Worm (Caenorhabditis elegans) whole organism, L4 larva: ENCODE results near the gene R13H7.2.

Experiments
- D1046.2 ChIP-seq: fragments of 200-800 bp; sonication (Bioruptor generic); IDR thresholded peaks from 2 replicates; pipeline ENCODE4 v1.3.6; 2022; ENCODE audit warnings: missing genetic modification characterization, missing compliant biosample characterization
- F10B5.3 ChIP-seq: sonication (generic microtip); optimal IDR thresholded peaks from 2 replicates; lab custom pipeline; 2016; ENCODE audit warnings: mild to moderate bottlenecking, missing genetic modification characterization, missing compliant biosample characterization
- F37D6.2 ChIP-seq: sonication (generic microtip); optimal IDR thresholded peaks from 2 replicates; lab custom pipeline; 2016; ENCODE audit warnings: mild to moderate bottlenecking, missing genetic modification characterization, missing compliant biosample characterization
- F44E2.7 ChIP-seq: fragments of 200-800 bp; sonication (Bioruptor generic); IDR thresholded peaks from 2 replicates; pipeline ENCODE4 v2.1.2; 2022; ENCODE audit warnings: missing genetic modification characterization, missing compliant biosample characterization
- T20F7.1 ChIP-seq: fragments of 200-800 bp; sonication (Bioruptor generic); optimal IDR thresholded peaks from 2 replicates; lab custom pipeline; 2018; ENCODE audit warnings: mild to moderate bottlenecking, missing genetic modification characterization, missing compliant biosample characterization
- Y48G9A.11 ChIP-seq: fragments of 200-800 bp; sonication (Bioruptor generic); IDR thresholded peaks from 2 replicates; pipeline ENCODE4 v1.3.6; 2022; ENCODE audit warnings: missing genetic modification reagents, missing genetic modification characterization, missing compliant biosample characterization
- Y5F2A.4 ChIP-seq: fragments of 200-800 bp; sonication (Bioruptor generic); optimal IDR thresholded peaks from 2 replicates; lab custom pipeline; 2018; ENCODE audit warnings: mild to moderate bottlenecking, missing genetic modification characterization, missing compliant biosample characterization
- ZK337.2 ChIP-seq: fragments of 200-800 bp; sonication (Bioruptor generic); IDR thresholded peaks from 2 replicates; pipeline ENCODE4 v1.3.6; 2022; ENCODE audit warnings: missing genetic modification reagents, missing genetic modification characterization, missing compliant biosample characterization
- aha-1 ChIP-seq: fragments of 150-350 bp; peaks from one replicate; lab custom pipeline; 2014; ENCODE audit warnings: missing biosample characterization, missing genetic modification characterization
- ama-1 ChIP-seq: fragments of 150-350 bp; optimal IDR thresholded peaks from 2 replicates; lab custom pipeline; 2014; ENCODE audit warnings: inconsistent platforms, mixed read lengths
- attf-4 ChIP-seq: sonication (generic microtip); optimal IDR thresholded peaks from 3 replicates; lab custom pipeline; 2017; ENCODE audit warnings: missing biosample characterization, missing genetic modification characterization
- ceh-20 ChIP-seq: fragments of 200-800 bp; sonication (Bioruptor generic); IDR thresholded peaks from 2 replicates; pipeline ENCODE4 v1.3.6; 2022; ENCODE audit warnings: missing genetic modification reagents, missing genetic modification characterization, missing compliant biosample characterization
- ceh-28 ChIP-seq: fragments of 150-350 bp; optimal IDR thresholded peaks from 2 replicates; lab custom pipeline; 2014; ENCODE audit warnings: missing biosample characterization, missing genetic modification reagents, missing genetic modification characterization
- ceh-44 ChIP-seq: fragments of 200-800 bp; sonication (Bioruptor generic); IDR thresholded peaks from 2 replicates; pipeline ENCODE4 v1.3.6; 2022; ENCODE audit warnings: missing genetic modification reagents, missing genetic modification characterization, missing compliant biosample characterization
- ceh-82 ChIP-seq: sonication (generic microtip); optimal IDR thresholded peaks from 2 replicates; lab custom pipeline; 2017; ENCODE audit warnings: missing biosample characterization, missing genetic modification characterization
- dmd-8 ChIP-seq: fragments of 200-800 bp; sonication (Bioruptor generic); IDR thresholded peaks from 2 replicates; pipeline ENCODE4 v1.3.6; 2022; ENCODE audit warnings: missing genetic modification characterization, missing compliant biosample characterization
- duxl-1 ChIP-seq: sonication (generic microtip); optimal IDR thresholded peaks from 2 replicates; lab custom pipeline; 2016; ENCODE audit warnings: mild to moderate bottlenecking, missing genetic modification characterization, moderate library complexity, missing compliant biosample characterization; ENCODE audit not compliant: poor library complexity
- dve-1 ChIP-seq: sonication (generic microtip); optimal IDR thresholded peaks from 2 replicates; lab custom pipeline; 2017; ENCODE audit warnings: antibody characterized with exemption, mild to moderate bottlenecking, missing genetic modification characterization, missing compliant biosample characterization; ENCODE audit not compliant: insufficient read depth
- egl-27 ChIP-seq: sonication (generic microtip); optimal IDR thresholded peaks from 3 replicates; lab custom pipeline; 2017; ENCODE audit warnings: missing biosample characterization, missing genetic modification reagents, missing genetic modification characterization
- egl-43 ChIP-seq: fragments of 200-800 bp; sonication (Bioruptor generic); IDR thresholded peaks from 2 replicates; pipeline ENCODE4 v1.3.6; 2022; ENCODE audit warnings: missing genetic modification reagents, missing genetic modification characterization, missing compliant biosample characterization
- gei-8 ChIP-seq: fragments of 200-800 bp; sonication (Bioruptor generic); optimal IDR thresholded peaks from 2 replicates; lab custom pipeline; 2018; ENCODE audit warnings: mild to moderate bottlenecking, missing genetic modification characterization, missing compliant biosample characterization
- hlh-11 ChIP-seq: fragments of 200-800 bp; sonication (Bioruptor generic); optimal IDR thresholded peaks from 2 replicates; lab custom pipeline; 2018; ENCODE audit warnings: mild to moderate bottlenecking, missing genetic modification characterization, missing compliant biosample characterization
- lin-29 ChIP-seq: fragments of 200-800 bp; sonication (Bioruptor generic); IDR thresholded peaks from 2 replicates; pipeline ENCODE4 v1.3.6; 2022; ENCODE audit warnings: missing genetic modification reagents, missing genetic modification characterization, missing compliant biosample characterization
- lin-39 ChIP-seq: fragments of 150-350 bp; optimal IDR thresholded peaks from 2 replicates; lab custom pipeline; 2014; ENCODE audit warnings: missing biosample characterization, missing genetic modification reagents, missing genetic modification characterization
- lir-3 ChIP-seq: sonication (generic microtip); optimal IDR thresholded peaks from 2 replicates; lab custom pipeline; 2016; ENCODE audit warnings: mild to moderate bottlenecking, missing genetic modification characterization, missing compliant biosample characterization
- lsy-2 ChIP-seq, 2 experiments: fragments of 150-350 bp in 1 of 2; sonication (generic microtip) in 1 of 2; optimal IDR thresholded peaks; 2 replicates each; lab custom pipeline; 2014 to 2017; ENCODE audit warnings: missing biosample characterization in 2 of 2, missing genetic modification characterization in 2 of 2
- madf-5 ChIP-seq, 2 experiments: fragments of 200-800 bp; sonication (Bioruptor generic); IDR thresholded peaks; 2 replicates each; pipeline ENCODE4 v1.3.6; 2022; ENCODE audit warnings: missing compliant biosample characterization in 2 of 2, missing genetic modification characterization in 2 of 2
- mdt-29 ChIP-seq: fragments of 200-800 bp; sonication (Bioruptor generic); IDR thresholded peaks from 2 replicates; pipeline ENCODE4 v1.3.6; 2022; ENCODE audit warnings: missing genetic modification reagents, missing genetic modification characterization, missing compliant biosample characterization
- mxl-2 ChIP-seq: fragments of 200-800 bp; sonication (Bioruptor generic); conservative IDR thresholded peaks from 2 replicates; pipeline ENCODE4 v1.3.6; 2022; ENCODE audit warnings: missing genetic modification reagents, missing genetic modification characterization, missing compliant biosample characterization
- mxl-3 ChIP-seq: fragments of 200-800 bp; sonication (Bioruptor generic); optimal IDR thresholded peaks from 2 replicates; lab custom pipeline; 2018; ENCODE audit warnings: mild to moderate bottlenecking, missing genetic modification characterization, missing compliant biosample characterization
- nhr-10 ChIP-seq: fragments of 150-350 bp; optimal IDR thresholded peaks from 2 replicates; lab custom pipeline; 2014; ENCODE audit warnings: missing biosample characterization, missing genetic modification characterization
- nhr-11 ChIP-seq: fragments of 150-350 bp; optimal IDR thresholded peaks from 2 replicates; lab custom pipeline; 2014; ENCODE audit warnings: missing biosample characterization, missing genetic modification characterization
- nhr-25 ChIP-seq: sonication (generic microtip); optimal IDR thresholded peaks from 2 replicates; lab custom pipeline; 2017; ENCODE audit warnings: missing genetic modification characterization, mild to moderate bottlenecking, missing compliant biosample characterization, antibody characterized with exemption, moderate library complexity, borderline replicate concordance; ENCODE audit not compliant: insufficient read depth
- nhr-28 ChIP-seq: fragments of 150-350 bp; optimal IDR thresholded peaks from 2 replicates; lab custom pipeline; 2014; ENCODE audit warnings: missing biosample characterization, missing genetic modification characterization
- nhr-48 ChIP-seq: sonication (generic microtip); optimal IDR thresholded peaks from 2 replicates; lab custom pipeline; 2016; ENCODE audit warnings: mild to moderate bottlenecking, missing genetic modification characterization, missing compliant biosample characterization
- nhr-77 ChIP-seq: fragments of 150-350 bp; optimal IDR thresholded peaks from 2 replicates; lab custom pipeline; 2014; ENCODE audit warnings: missing biosample characterization, missing genetic modification characterization
- pha-4 ChIP-seq, 2 experiments: fragments of 150-350 bp in 1 of 2; fragments of 200-800 bp in 1 of 2; sonication (Bioruptor generic) in 1 of 2; IDR thresholded peaks in 1 of 2; optimal IDR thresholded peaks in 1 of 2; 2 replicates each; pipeline versions ENCODE4 v1.3.6 to Lab custom; 2014 to 2022; ENCODE audit warnings: missing genetic modification characterization in 2 of 2, missing genetic modification reagents in 2 of 2, missing biosample characterization in 1 of 2, missing compliant biosample characterization in 1 of 2
- skn-1 ChIP-seq: fragments of 150-350 bp; optimal IDR thresholded peaks from 2 replicates; lab custom pipeline; 2014; ENCODE audit warnings: missing biosample characterization, missing genetic modification characterization
- spr-1 ChIP-seq: sonication (generic microtip); optimal IDR thresholded peaks from 2 replicates; lab custom pipeline; 2016; ENCODE audit warnings: mild to moderate bottlenecking, missing genetic modification characterization, missing compliant biosample characterization
- unc-130 ChIP-seq: sonication (generic microtip); optimal IDR thresholded peaks from 2 replicates; lab custom pipeline; 2016; ENCODE audit warnings: missing genetic modification reagents, missing genetic modification characterization, missing compliant biosample characterization
- vab-7 ChIP-seq: fragments of 200-800 bp; sonication (Bioruptor generic); IDR thresholded peaks from 2 replicates; pipeline ENCODE4 v1.3.6; 2022; ENCODE audit warnings: missing genetic modification reagents, missing genetic modification characterization, missing compliant biosample characterization
- zfp-3 ChIP-seq: fragments of 200-800 bp; sonication (Bioruptor generic); conservative IDR thresholded peaks from 2 replicates; pipeline ENCODE4 v1.3.6; 2022; ENCODE audit warnings: missing genetic modification reagents, missing genetic modification characterization, missing compliant biosample characterization
- zip-11 ChIP-seq: fragments of 200-800 bp; sonication (Bioruptor generic); IDR thresholded peaks from 2 replicates; pipeline ENCODE4 v1.3.6; 2022; ENCODE audit warnings: missing genetic modification characterization, missing compliant biosample characterization

Gene R13H7.2

ce11 chrIV:6878912-6879554 is 19.9 kb upstream of the R13H7.2 start (continued):
- no peak for TF ChIP-seq madf-5 (GFP tag; IDR thresholded peaks at IDR 0.05; lab: Robert Waterston, UW)
- TF ChIP-seq ceh-20 (GFP tag; lab: Robert Waterston, UW): 0 out of 2 replicates have a peak, but pooled peaks have one; percentile 7
- TF ChIP-seq lin-29 (GFP tag; lab: Robert Waterston, UW): no peak
- TF ChIP-seq zip-11 (GFP tag; lab: Robert Waterston, UW): no peak
- peak; percentile 100 for TF ChIP-seq mxl-2
- no peak for TF ChIP-seq Y48G9A.11 (GFP tag; lab: Robert Waterston, UW)
- TF ChIP-seq aha-1: no peak
- TF ChIP-seq ama-1 (lab: Kevin White, UChicago): no peak
- no peak for TF ChIP-seq nhr-28 (tag; lab: Kevin White, UChicago)
- TF ChIP-seq F37D6.2 (tag; lab: Kevin White, UChicago): peak; percentile 24
- peak in 1 of 2 experiments; percentile 75 for TF ChIP-seq lsy-2 (tag; optimal IDR thresholded peaks at IDR 0.05; lab: Kevin White, UChicago)
- no peak for TF ChIP-seq lin-39 (tag; lab: Kevin White, UChicago)
- no peak for TF ChIP-seq ceh-44 (GFP tag; lab: Robert Waterston, UW)
- TF ChIP-seq egl-27 (tag; lab: Kevin White, UChicago): no peak
- no peak for TF ChIP-seq zfp-3 (GFP tag; lab: Robert Waterston, UW)
- TF ChIP-seq lir-3 (tag; lab: Kevin White, UChicago): no peak
- no peak for TF ChIP-seq nhr-77 (tag; lab: Kevin White, UChicago)
- peak; percentile 60 for TF ChIP-seq gei-8 (GFP tag; lab: Kevin White, UChicago)
- TF ChIP-seq nhr-48 (tag; lab: Kevin White, UChicago): peak; percentile 85
- no peak for TF ChIP-seq ceh-82 (tag; lab: Kevin White, UChicago)
- TF ChIP-seq F44E2.7 (GFP tag; lab: Robert Waterston, UW): no peak
- TF ChIP-seq, all 104 proteins: peak for 17

ce11 chrIV:6872958-6873357 is 13.8 kb upstream of the R13H7.2 start, which contains the start of gene srx-19:
Gene srx-19, plus strand, starts transcription at chrIV:6873258.
- TF ChIP-seq ceh-28: no peak
- TF ChIP-seq nhr-25 (tag; lab: Kevin White, UChicago): no peak
- TF ChIP-seq nhr-11 (tag; lab: Kevin White, UChicago): no peak
- TF ChIP-seq egl-43 (GFP tag; lab: Robert Waterston, UW): no peak
- TF ChIP-seq vab-7: no peak
- no peak for TF ChIP-seq F37D6.2 (tag; lab: Kevin White, UChicago)
- TF ChIP-seq hlh-11 (tag; lab: Kevin White, UChicago): no peak
- no peak for TF ChIP-seq spr-1 (tag; lab: Kevin White, UChicago)
- TF ChIP-seq F10B5.3: no peak
- TF ChIP-seq pha-4 (GFP tag; IDR thresholded peaks at IDR 0.05; lab: Robert Waterston, UW): no peak
- TF ChIP-seq pha-4 (tag; optimal IDR thresholded peaks at IDR 0.05; lab: Kevin White, UChicago): no peak
- TF ChIP-seq nhr-10 (tag; lab: Kevin White, UChicago): no peak
- no peak for TF ChIP-seq dmd-8 (GFP tag; lab: Robert Waterston, UW)
- TF ChIP-seq dve-1 (tag; lab: Kevin White, UChicago): no peak
- no peak for TF ChIP-seq unc-130
- no peak for TF ChIP-seq ama-1 (lab: Kevin White, UChicago)

ce11 chrIV:6867791-6868190 is 8.6 kb upstream of the R13H7.2 start, which contains the start of gene srx-20:
Gene srx-20, plus strand, starts transcription at chrIV:6868091.
- TF ChIP-seq attf-4 (tag; lab: Kevin White, UChicago): no peak
- no peak for TF ChIP-seq skn-1 (tag; lab: Kevin White, UChicago)
- no peak for TF ChIP-seq mdt-29 (GFP tag; lab: Robert Waterston, UW)
- no peak for TF ChIP-seq ZK337.2 (GFP tag; lab: Robert Waterston, UW)
- TF ChIP-seq T20F7.1 (GFP tag; lab: Kevin White, UChicago): no peak
- TF ChIP-seq dve-1 (tag; lab: Kevin White, UChicago): no peak
- TF ChIP-seq zip-11 (GFP tag; lab: Robert Waterston, UW): no peak
- no peak for TF ChIP-seq D1046.2
- TF ChIP-seq ceh-20 (GFP tag; lab: Robert Waterston, UW): no peak
- TF ChIP-seq vab-7: no peak
- no peak for TF ChIP-seq Y5F2A.4 (GFP tag; lab: Kevin White, UChicago)
- no peak for TF ChIP-seq nhr-25 (tag; lab: Kevin White, UChicago)
- no peak for TF ChIP-seq mxl-3 (GFP tag; lab: Kevin White, UChicago)
- TF ChIP-seq egl-27 (tag; lab: Kevin White, UChicago): no peak
- TF ChIP-seq nhr-48 (tag; lab: Kevin White, UChicago): no peak
- TF ChIP-seq duxl-1 (tag; lab: Kevin White, UChicago): no peak
